Worm (Caenorhabditis elegans) whole organism, L4 larva: Measurements from ENCODE around the gene C27B7.2.

ENCODE experiments used
- D1046.2 ChIP-seq: fragments of 200-800 bp; sonication (Bioruptor generic); IDR thresholded peaks from 2 replicates; pipeline ENCODE4 v1.3.6; 2022; ENCODE audit warnings: missing genetic modification characterization, missing compliant biosample characterization
- F37D6.2 ChIP-seq: sonication (generic microtip); optimal IDR thresholded peaks from 2 replicates; lab custom pipeline; 2016; ENCODE audit warnings: mild to moderate bottlenecking, missing genetic modification characterization, missing compliant biosample characterization
- F44E2.7 ChIP-seq: fragments of 200-800 bp; sonication (Bioruptor generic); IDR thresholded peaks from 2 replicates; pipeline ENCODE4 v2.1.2; 2022; ENCODE audit warnings: missing genetic modification characterization, missing compliant biosample characterization
- F49E8.2 ChIP-seq: sonication (generic microtip); optimal IDR thresholded peaks from 2 replicates; lab custom pipeline; 2016; ENCODE audit warnings: missing compliant biosample characterization, mild to moderate bottlenecking, missing genetic modification characterization, borderline replicate concordance
- T20F7.1 ChIP-seq: fragments of 200-800 bp; sonication (Bioruptor generic); optimal IDR thresholded peaks from 2 replicates; lab custom pipeline; 2018; ENCODE audit warnings: mild to moderate bottlenecking, missing genetic modification characterization, missing compliant biosample characterization
- T26A8.4 ChIP-seq: fragments of 200-800 bp; sonication (Bioruptor generic); IDR thresholded peaks from 2 replicates; pipeline ENCODE4 v1.3.6; 2022; ENCODE audit warnings: missing genetic modification characterization, missing compliant biosample characterization
- Y48G9A.11 ChIP-seq: fragments of 200-800 bp; sonication (Bioruptor generic); IDR thresholded peaks from 2 replicates; pipeline ENCODE4 v1.3.6; 2022; ENCODE audit warnings: missing genetic modification reagents, missing genetic modification characterization, missing compliant biosample characterization
- Y5F2A.4 ChIP-seq: fragments of 200-800 bp; sonication (Bioruptor generic); optimal IDR thresholded peaks from 2 replicates; lab custom pipeline; 2018; ENCODE audit warnings: mild to moderate bottlenecking, missing genetic modification characterization, missing compliant biosample characterization
- ama-1 ChIP-seq: fragments of 150-350 bp; optimal IDR thresholded peaks from 2 replicates; lab custom pipeline; 2014; ENCODE audit warnings: inconsistent platforms, mixed read lengths
- arid-1 ChIP-seq: fragments of 200-800 bp; sonication (Bioruptor generic); conservative IDR thresholded peaks from 2 replicates; pipeline ENCODE4 v1.3.6; 2022; ENCODE audit warnings: missing genetic modification reagents, missing genetic modification characterization, missing compliant biosample characterization
- daf-16 ChIP-seq, 3 experiments: sonication (generic microtip); optimal IDR thresholded peaks; 2 replicates each; lab custom pipeline; 2016 to 2017; ENCODE audit warnings: missing genetic modification characterization in 3 of 3, missing genetic modification reagents in 3 of 3, mild to moderate bottlenecking in 2 of 3, missing compliant biosample characterization in 2 of 3, missing biosample characterization in 1 of 3, moderate library complexity in 1 of 3
- dmd-8 ChIP-seq: fragments of 200-800 bp; sonication (Bioruptor generic); IDR thresholded peaks from 2 replicates; pipeline ENCODE4 v1.3.6; 2022; ENCODE audit warnings: missing genetic modification characterization, missing compliant biosample characterization
- dpl-1 ChIP-seq: fragments of 150-350 bp; optimal IDR thresholded peaks from 2 replicates; lab custom pipeline; 2014; ENCODE audit warnings: missing biosample characterization, missing genetic modification reagents, missing genetic modification characterization
- egl-27 ChIP-seq: sonication (generic microtip); optimal IDR thresholded peaks from 3 replicates; lab custom pipeline; 2017; ENCODE audit warnings: missing biosample characterization, missing genetic modification reagents, missing genetic modification characterization
- gei-8 ChIP-seq: fragments of 200-800 bp; sonication (Bioruptor generic); optimal IDR thresholded peaks from 2 replicates; lab custom pipeline; 2018; ENCODE audit warnings: mild to moderate bottlenecking, missing genetic modification characterization, missing compliant biosample characterization
- hlh-11 ChIP-seq: fragments of 200-800 bp; sonication (Bioruptor generic); optimal IDR thresholded peaks from 2 replicates; lab custom pipeline; 2018; ENCODE audit warnings: mild to moderate bottlenecking, missing genetic modification characterization, missing compliant biosample characterization
- hlh-30 ChIP-seq: sonication (generic microtip); optimal IDR thresholded peaks from 2 replicates; lab custom pipeline; 2017; ENCODE audit warnings: antibody characterized with exemption, mild to moderate bottlenecking, missing genetic modification characterization, missing compliant biosample characterization; ENCODE audit not compliant: insufficient read depth
- lin-13 ChIP-seq: fragments of 150-350 bp; optimal IDR thresholded peaks from 2 replicates; lab custom pipeline; 2014; ENCODE audit warnings: missing biosample characterization, missing genetic modification reagents, missing genetic modification characterization
- lin-38 ChIP-seq: fragments of 200-800 bp; sonication (Bioruptor generic); IDR thresholded peaks from 2 replicates; pipeline ENCODE4 v1.3.6; 2022; ENCODE audit warnings: missing genetic modification reagents, missing genetic modification characterization, missing compliant biosample characterization
- lir-3 ChIP-seq: sonication (generic microtip); optimal IDR thresholded peaks from 2 replicates; lab custom pipeline; 2016; ENCODE audit warnings: mild to moderate bottlenecking, missing genetic modification characterization, missing compliant biosample characterization
- lsy-2 ChIP-seq, 2 experiments: fragments of 150-350 bp in 1 of 2; sonication (generic microtip) in 1 of 2; optimal IDR thresholded peaks; 2 replicates each; lab custom pipeline; 2014 to 2017; ENCODE audit warnings: missing biosample characterization in 2 of 2, missing genetic modification characterization in 2 of 2
- mdl-1 ChIP-seq, 2 experiments: fragments of 150-350 bp in 1 of 2; sonication (generic microtip) in 1 of 2; optimal IDR thresholded peaks; 2 replicates each; lab custom pipeline; 2014 to 2017; ENCODE audit warnings: missing biosample characterization in 2 of 2, missing genetic modification characterization in 2 of 2
- nhr-10 ChIP-seq: fragments of 150-350 bp; optimal IDR thresholded peaks from 2 replicates; lab custom pipeline; 2014; ENCODE audit warnings: missing biosample characterization, missing genetic modification characterization
- nhr-111 ChIP-seq: fragments of 200-800 bp; sonication (Bioruptor generic); optimal IDR thresholded peaks from 2 replicates; lab custom pipeline; 2018; ENCODE audit warnings: mild to moderate bottlenecking, missing genetic modification characterization, missing compliant biosample characterization
- nhr-28 ChIP-seq: fragments of 150-350 bp; optimal IDR thresholded peaks from 2 replicates; lab custom pipeline; 2014; ENCODE audit warnings: missing biosample characterization, missing genetic modification characterization
- nhr-41 ChIP-seq: fragments of 200-800 bp; sonication (Bioruptor generic); IDR thresholded peaks from 2 replicates; pipeline ENCODE4 v1.3.6; 2022; ENCODE audit warnings: missing genetic modification reagents, missing genetic modification characterization, missing compliant biosample characterization
- nhr-42 ChIP-seq: fragments of 200-800 bp; sonication (Bioruptor generic); IDR thresholded peaks from 2 replicates; pipeline ENCODE4 v1.3.6; 2022; ENCODE audit warnings: missing genetic modification characterization, missing compliant biosample characterization
- nhr-48 ChIP-seq: sonication (generic microtip); optimal IDR thresholded peaks from 2 replicates; lab custom pipeline; 2016; ENCODE audit warnings: mild to moderate bottlenecking, missing genetic modification characterization, missing compliant biosample characterization
- php-3 ChIP-seq: fragments of 200-800 bp; sonication (Bioruptor generic); IDR thresholded peaks from 2 replicates; pipeline ENCODE4 v1.3.6; 2022; ENCODE audit warnings: missing genetic modification reagents, missing genetic modification characterization, missing compliant biosample characterization
- saeg-2 ChIP-seq: fragments of 200-800 bp; sonication (Bioruptor generic); IDR thresholded peaks from 2 replicates; pipeline ENCODE4 v1.3.6; 2022; ENCODE audit warnings: missing genetic modification reagents, missing genetic modification characterization, missing compliant biosample characterization
- set-16 ChIP-seq: fragments of 200-800 bp; sonication (Bioruptor generic); IDR thresholded peaks from 2 replicates; pipeline ENCODE4 v1.3.6; 2022; ENCODE audit warnings: missing genetic modification reagents, missing genetic modification characterization, missing compliant biosample characterization
- snpc-1.2 ChIP-seq: fragments of 200-800 bp; sonication (Bioruptor generic); IDR thresholded peaks from 2 replicates; pipeline ENCODE4 v1.3.6; 2022; ENCODE audit warnings: missing genetic modification reagents, missing genetic modification characterization, missing compliant biosample characterization
- snpc-4 ChIP-seq: fragments of 150-350 bp; optimal IDR thresholded peaks from 2 replicates; lab custom pipeline; 2014; ENCODE audit warnings: missing biosample characterization, missing genetic modification characterization
- spr-1 ChIP-seq: sonication (generic microtip); optimal IDR thresholded peaks from 2 replicates; lab custom pipeline; 2016; ENCODE audit warnings: mild to moderate bottlenecking, missing genetic modification characterization, missing compliant biosample characterization
- tag-97 ChIP-seq: fragments of 200-800 bp; sonication (Bioruptor generic); IDR thresholded peaks from 2 replicates; pipeline ENCODE4 v1.3.6; 2022; ENCODE audit warnings: missing genetic modification characterization, missing compliant biosample characterization
- tra-1 ChIP-seq: fragments of 200-800 bp; sonication (Bioruptor generic); IDR thresholded peaks from 2 replicates; pipeline ENCODE4 v1.3.6; 2022; ENCODE audit warnings: missing genetic modification reagents, missing genetic modification characterization, missing compliant biosample characterization
- unc-39 ChIP-seq: sonication (generic microtip); optimal IDR thresholded peaks from 2 replicates; lab custom pipeline; 2017; ENCODE audit warnings: missing biosample characterization, missing genetic modification characterization
- unc-62 ChIP-seq, 3 experiments: fragments of 150-350 bp in 1 of 3; sonication (generic microtip); optimal IDR thresholded peaks in 2 of 3; peaks in 1 of 3; 1 replicate in 1 of 3; 2 replicates in 2 of 3; lab custom pipeline; 2014 to 2017; ENCODE audit warnings: missing biosample characterization in 3 of 3, missing genetic modification characterization in 3 of 3, missing genetic modification reagents in 3 of 3, missing genotype in 1 of 3

Gene C27B7.2

DNA sequence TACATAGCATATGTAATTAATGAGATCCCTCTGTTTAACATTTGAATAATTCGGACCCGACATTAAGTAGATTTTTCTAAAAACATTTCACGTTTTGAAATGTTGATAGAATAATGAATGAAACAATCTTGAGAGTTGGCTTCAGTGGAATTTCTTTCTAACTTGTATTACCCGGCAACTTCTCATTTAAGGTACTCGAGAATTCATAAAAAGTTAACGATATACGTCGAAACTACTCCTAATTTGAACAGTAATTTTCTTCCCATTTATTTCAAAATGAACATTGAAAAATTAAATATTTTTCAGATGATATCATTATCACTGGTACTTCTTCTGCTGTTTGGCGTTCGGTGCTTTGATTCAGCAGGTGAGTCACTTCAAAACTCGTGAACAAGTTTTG is 14.1 kb downstream of the C27B7.2 start, which contains the start of gene C27B7.7:
Gene C27B7.7 (plus strand): TSS at position 301 of the 400 bp plus-strand sequence.
- TF ChIP-seq hlh-11 (tag; lab: Kevin White, UChicago), result no peak
- TF ChIP-seq unc-62 (GFP tag; optimal IDR thresholded peaks at IDR 0.05 in 1 of 2; lab: Kevin White, UChicago), result peak in 1 of 2 experiments; percentile 67
- TF ChIP-seq unc-62 (tag; optimal IDR thresholded peaks at IDR 0.05; lab: Kevin White, UChicago), result no peak
- TF ChIP-seq F49E8.2 (tag; lab: Kevin White, UChicago), result no peak
- TF ChIP-seq, all 104 proteins: peak for 1

DNA sequence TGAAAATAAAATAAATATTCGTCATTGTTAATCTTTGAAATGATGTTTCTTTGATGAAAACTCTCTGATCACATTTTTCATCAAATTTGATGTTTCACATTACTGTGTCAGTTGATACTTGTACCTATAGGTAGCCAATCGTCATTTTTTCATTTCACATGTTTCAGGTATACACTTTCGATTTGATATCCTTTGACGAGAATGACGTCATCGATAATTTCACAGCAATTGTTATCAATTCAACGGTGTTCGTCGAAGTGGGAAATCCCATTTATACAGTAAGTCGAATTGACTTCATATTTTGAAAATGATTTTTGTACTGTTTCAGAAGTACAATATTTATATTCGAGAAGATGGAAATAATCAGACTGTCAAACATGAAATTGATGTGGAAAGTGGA is 21.5 kb downstream of the C27B7.2 start:
- peak; percentile 30 for TF ChIP-seq hlh-30 (tag; lab: Kevin White, UChicago)
- TF ChIP-seq nhr-48 (tag; lab: Kevin White, UChicago), result no peak

DNA sequence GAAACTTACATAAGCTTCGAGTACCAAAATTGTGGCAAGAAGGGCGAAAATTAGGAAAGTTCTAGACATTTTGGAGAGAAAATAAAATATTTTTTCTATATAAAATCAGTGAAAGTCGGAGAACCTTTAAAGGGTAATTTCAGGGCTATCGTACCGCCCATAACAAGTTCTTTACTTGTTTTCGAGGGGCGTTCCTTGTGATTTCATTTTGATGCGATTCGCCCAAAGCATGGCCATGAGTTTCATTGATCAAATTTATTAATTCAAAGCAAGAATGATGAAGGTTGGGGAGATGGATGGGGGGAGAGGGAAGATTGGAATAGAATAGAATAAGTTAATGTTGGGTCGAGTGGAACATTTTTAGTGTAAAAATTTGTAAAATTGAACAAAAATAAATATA is 23.4 kb downstream of the C27B7.2 start, which contains the start of gene C27B7.9:
Gene C27B7.9 (minus strand): TSS at position 101 of the 400 bp plus-strand sequence.
- TF ChIP-seq egl-27, result no peak
- TF ChIP-seq php-3, result no peak
- no peak for TF ChIP-seq snpc-4 (tag; lab: Kevin White, UChicago)
- TF ChIP-seq F37D6.2, result no peak
- no peak for TF ChIP-seq nhr-111 (GFP tag; lab: Kevin White, UChicago)
- TF ChIP-seq gei-8 (GFP tag; lab: Kevin White, UChicago), result no peak
- TF ChIP-seq set-16 (GFP tag; lab: Robert Waterston, UW), result no peak
- TF ChIP-seq dpl-1 (GFP tag; lab: Kevin White, UChicago), result no peak
- no peak for TF ChIP-seq saeg-2 (GFP tag; lab: Robert Waterston, UW)
- no peak for TF ChIP-seq tag-97 (GFP tag; lab: Robert Waterston, UW)
- no peak for TF ChIP-seq F44E2.7 (GFP tag; lab: Robert Waterston, UW)
- TF ChIP-seq arid-1 (GFP tag; lab: Robert Waterston, UW), result no peak
- no peak for TF ChIP-seq hlh-11 (tag; lab: Kevin White, UChicago)
- TF ChIP-seq Y5F2A.4, result no peak

DNA sequence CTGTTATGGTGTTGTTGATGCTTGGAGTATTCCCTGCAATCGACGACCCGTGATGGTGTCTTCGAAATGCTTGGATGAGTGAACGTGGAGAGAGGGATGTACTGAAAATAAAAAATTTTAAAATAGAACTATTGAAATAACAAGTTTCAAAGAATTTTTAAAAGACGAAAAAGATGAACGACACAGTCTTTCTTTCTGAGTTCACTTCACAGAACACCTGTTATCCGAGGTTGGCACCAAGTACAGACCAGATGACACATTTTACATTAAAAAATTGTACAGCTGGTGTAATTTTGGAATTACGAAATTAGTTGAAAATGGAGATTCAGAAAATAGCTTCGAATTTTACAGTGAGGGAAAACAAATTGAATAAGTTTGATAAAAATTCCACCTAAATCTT is 26.1 kb downstream of the C27B7.2 start, which contains the start of gene rap-1:
Gene rap-1 (minus strand): TSS at position 101 of the 400 bp plus-strand sequence.
- TF ChIP-seq nhr-28, result no peak
- no peak for TF ChIP-seq unc-39
- TF ChIP-seq dmd-8 (GFP tag; lab: Robert Waterston, UW), result no peak
- no peak for TF ChIP-seq lin-13 (GFP tag; lab: Kevin White, UChicago)

DNA sequence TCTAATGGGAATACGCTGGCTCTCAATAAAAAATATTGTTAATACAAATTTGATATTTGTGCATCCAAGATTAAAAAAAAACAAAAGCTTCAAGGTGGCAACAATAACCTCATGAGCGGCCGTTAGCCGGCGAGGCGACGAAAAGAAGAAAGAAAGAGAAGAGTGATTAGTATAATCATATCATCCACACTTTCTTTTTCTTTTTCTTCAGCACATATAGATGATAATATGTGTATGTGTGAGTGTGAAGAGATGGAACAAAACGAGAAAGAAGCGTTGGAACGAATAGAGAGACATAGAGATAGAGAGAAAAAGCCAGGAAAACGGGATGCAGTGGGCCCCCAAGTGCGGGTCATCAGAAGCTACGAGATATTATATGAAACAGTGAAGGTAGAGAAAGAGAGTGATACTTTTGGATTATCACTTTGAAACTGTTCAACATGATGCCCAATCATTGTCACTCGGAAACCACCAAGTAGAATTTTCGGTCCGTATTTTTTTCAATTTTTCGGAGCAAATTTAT is 27.7 kb downstream of the C27B7.2 start:
- TF ChIP-seq lin-38 (GFP tag; lab: Robert Waterston, UW), result no peak
- TF ChIP-seq tra-1 (GFP tag; lab: Robert Waterston, UW), result no peak
- no peak for TF ChIP-seq spr-1 (tag; lab: Kevin White, UChicago)
- peak; percentile 6 for TF ChIP-seq hlh-30 (tag; lab: Kevin White, UChicago)
- TF ChIP-seq nhr-10 (tag; lab: Kevin White, UChicago), result no peak
- no peak for TF ChIP-seq nhr-42 (GFP tag; lab: Robert Waterston, UW)
- TF ChIP-seq lsy-2 (tag; optimal IDR thresholded peaks at IDR 0.05; lab: Kevin White, UChicago), result peak in 1 of 2 experiments; percentile 35
- no peak for TF ChIP-seq gei-8 (GFP tag; lab: Kevin White, UChicago)
- no peak for TF ChIP-seq ama-1 (lab: Kevin White, UChicago)
- no peak for TF ChIP-seq nhr-111 (GFP tag; lab: Kevin White, UChicago)
- TF ChIP-seq daf-16 (GFP tag; optimal IDR thresholded peaks at IDR 0.05; lab: Kevin White, UChicago), result no peak
- TF ChIP-seq daf-16 (tag; optimal IDR thresholded peaks at IDR 0.05; lab: Kevin White, UChicago), result no peak
- no peak for TF ChIP-seq snpc-1.2
- peak in 1 of 2 experiments; percentile 14 for TF ChIP-seq mdl-1 (tag; optimal IDR thresholded peaks at IDR 0.05; lab: Kevin White, UChicago)
- TF ChIP-seq D1046.2, result no peak
- no peak for TF ChIP-seq Y48G9A.11 (GFP tag; lab: Robert Waterston, UW)
- TF ChIP-seq T20F7.1, result no peak
- TF ChIP-seq lir-3 (tag; lab: Kevin White, UChicago), result no peak
- TF ChIP-seq hlh-11 (tag; lab: Kevin White, UChicago), result peak; percentile 24
- TF ChIP-seq Y5F2A.4, result no peak
- TF ChIP-seq nhr-41 (GFP tag; lab: Robert Waterston, UW), result no peak
- no peak for TF ChIP-seq T26A8.4 (GFP tag; lab: Robert Waterston, UW)
